Fruit fly (Drosophila melanogaster) Kc167 (cell line): Measurements from ENCODE around the gene CG14855.

Experiments
- Myc ChIP-seq: fragments of >200 bp; optimal IDR thresholded peaks from 2 replicates; lab custom pipeline; 2017; ENCODE audit warnings: missing external identifiers
- Sin3A ChIP-seq: fragments of >200 bp; optimal IDR thresholded peaks from 2 replicates; lab custom pipeline; 2018; ENCODE audit warnings: missing external identifiers
- h ChIP-seq: fragments of >200 bp; optimal IDR thresholded peaks from 3 replicates; lab custom pipeline; 2018; ENCODE audit warnings: missing external identifiers
- insv ChIP-seq: fragments of >200 bp; optimal IDR thresholded peaks from 3 replicates; lab custom pipeline; 2018; ENCODE audit warnings: missing external identifiers
- psq ChIP-seq: fragments of >200 bp; optimal IDR thresholded peaks from 2 replicates; lab custom pipeline; 2017; ENCODE audit warnings: missing external identifiers
- ttk ChIP-seq: sonication (Bioruptor generic); optimal IDR thresholded peaks from 2 replicates; lab custom pipeline; 2017; ENCODE audit warnings: missing external identifiers

- TF ChIP-seq psq: no peak
- no peak for TF ChIP-seq ttk (lab: Kevin White, UChicago)
- no peak for TF ChIP-seq h (lab: Kevin White, UChicago)
- no peak for TF ChIP-seq Myc (lab: Kevin White, UChicago)
- TF ChIP-seq Sin3A: no peak
- no peak for TF ChIP-seq insv
These were observed 48.2 kb upstream of the CG14855 start for dm6 chr3R:14747915-14748314.
